Fruit fly (Drosophila melanogaster): ENCODE data around the gene CG5653.
A peak's percentile ranks its signal among the peaks of the same experiment; 100 is the strongest.

CG5653 gene

DNA sequence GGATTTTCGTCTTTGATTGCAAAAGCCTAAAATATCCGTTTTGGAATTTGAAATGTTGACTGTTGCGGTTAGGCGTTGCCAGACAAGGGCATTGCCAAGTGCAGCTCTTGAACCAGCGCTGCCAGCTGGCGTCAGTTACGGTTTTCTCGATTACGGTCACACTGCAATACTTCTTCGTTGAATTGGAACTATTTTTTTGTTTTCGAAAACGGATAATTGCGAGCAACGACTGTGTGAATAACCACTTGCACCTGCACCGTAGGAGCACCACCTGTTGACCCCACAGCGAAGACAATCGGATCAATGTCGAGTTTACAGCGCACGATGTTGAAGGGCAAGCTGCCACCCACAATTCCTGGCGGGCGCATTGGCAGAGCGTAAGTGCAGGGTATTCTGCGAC, 20.4 kb upstream of the CG5653 start, which contains the start of gene CG5068 (continued):
- TF ChIP-seq gro (GFP tag; optimal IDR thresholded peaks at IDR 0.05) (no peak), org-1 (GFP tag; optimal IDR thresholded peaks at IDR 0.05) (no peak), Sin3A (optimal IDR thresholded peaks at IDR 0.05) (peak; percentile 33), trh (GFP tag; optimal IDR thresholded peaks at IDR 0.05) (no peak), CG43689 (GFP tag; IDR thresholded peaks at IDR 0.05) (no peak), Dad (GFP tag; optimal IDR thresholded peaks at IDR 0.05) (no peak), CG14050 (GFP tag; IDR thresholded peaks at IDR 0.05) (no peak), amos (GFP tag; IDR thresholded peaks at IDR 0.05; ENCODE audit: partially characterized antibody) (peak; percentile 51; the same call in 1 of the 2 replicates), pfk (GFP tag; optimal IDR thresholded peaks at IDR 0.05) (no peak), CG12744 (GFP tag; optimal IDR thresholded peaks at IDR 0.05) (no peak), Fer3 (tag; optimal IDR thresholded peaks at IDR 0.05) (no peak), CG2129 (GFP tag; IDR thresholded peaks at IDR 0.05; ENCODE audit: partially characterized antibody) (no peak), Bdp1 (GFP tag; optimal IDR thresholded peaks at IDR 0.05) (peak; percentile 0), CG5953 (GFP tag; IDR thresholded peaks at IDR 0.05) (no peak), Dp (GFP tag; optimal IDR thresholded peaks at IDR 0.05) (peak; percentile 79), CG2889 (GFP tag; IDR thresholded peaks at IDR 0.05) (no peak), CG13287 (GFP tag; IDR thresholded peaks at IDR 0.05; ENCODE audit: partially characterized antibody) (peak; percentile 42; the same call in 1 of the 2 replicates), CG6254 (GFP tag; optimal IDR thresholded peaks at IDR 0.05) (no peak), mam (GFP tag; optimal IDR thresholded peaks at IDR 0.05) (no peak), CG10543 (GFP tag; optimal IDR thresholded peaks at IDR 0.05) (no peak), CG8944 (GFP tag; optimal IDR thresholded peaks at IDR 0.05) (no peak), CG15696 (tag; optimal IDR thresholded peaks at IDR 0.05) (no peak), CG34422 (GFP tag; IDR thresholded peaks at IDR 0.05) (no peak), CG11093 (GFP tag; IDR thresholded peaks at IDR 0.05) (no peak), sna (GFP tag; IDR thresholded peaks at IDR 0.05; ENCODE audit: partially characterized antibody) (peak; percentile 50; the same call in 1 of the 2 replicates), bcd (GFP tag; optimal IDR thresholded peaks at IDR 0.05) (no peak), CG7839 (tag; optimal IDR thresholded peaks at IDR 0.05) (no peak), CG4820 (GFP tag; optimal IDR thresholded peaks at IDR 0.05) (no peak), B-H2 (GFP tag; optimal IDR thresholded peaks at IDR 0.05) (no peak), CG17612 (GFP tag; IDR thresholded peaks at IDR 0.05) (no peak), CoRest (tag; optimal IDR thresholded peaks at IDR 0.05) (peak; percentile 34), ase (GFP tag; IDR thresholded peaks at IDR 0.05) (no peak), CG30431 (GFP tag; optimal IDR thresholded peaks at IDR 0.05) (no peak), Oaz (GFP tag; IDR thresholded peaks at IDR 0.05) (no peak), z (GFP tag; IDR thresholded peaks at IDR 0.05) (no peak), hth (optimal IDR thresholded peaks at IDR 0.05) (no peak), slou (GFP tag; optimal IDR thresholded peaks at IDR 0.05) (no peak), pan (optimal IDR thresholded peaks at IDR 0.05) (no peak), pan (GFP tag; optimal IDR thresholded peaks at IDR 0.05 in 1 of 2, IDR thresholded peaks at IDR 0.05 in 1 of 2) (no peak), CG9932 (GFP tag; IDR thresholded peaks at IDR 0.05) (no peak), mld (GFP tag; IDR thresholded peaks at IDR 0.05; ENCODE audit: partially characterized antibody) (no peak), CG3847 (GFP tag; IDR thresholded peaks at IDR 0.05) (peak; percentile 80), CG6683 (GFP tag; optimal IDR thresholded peaks at IDR 0.05) (no peak), dan (GFP tag; IDR thresholded peaks at IDR 0.05) (no peak), Jarid2 (GFP tag; optimal IDR thresholded peaks at IDR 0.05) (no peak), Trl (optimal IDR thresholded peaks at IDR 0.05) (no peak), Trl (GFP tag; optimal IDR thresholded peaks at IDR 0.05) (no peak), Hr3 (GFP tag; optimal IDR thresholded peaks at IDR 0.05) (no peak), HmgZ (tag; optimal IDR thresholded peaks at IDR 0.05) (peak; percentile 14), Fer1 (GFP tag; optimal IDR thresholded peaks at IDR 0.05) (no peak), Scr (GFP tag; IDR thresholded peaks at IDR 0.05; ENCODE audit: partially characterized antibody) (peak; percentile 38; the same call in 1 of the 2 replicates), CG17385 (GFP tag; optimal IDR thresholded peaks at IDR 0.05) (no peak), HLH54F (GFP tag; optimal IDR thresholded peaks at IDR 0.05) (no peak)
